Fruit fly (Drosophila melanogaster) whole organism, pupa: ENCODE data around the gene aub.

ENCODE experiments used
- CG10348 ChIP-seq: fragments of 200-800 bp; sonication (Bioruptor generic); IDR thresholded peaks from 2 replicates; pipeline ENCODE4 v1.3.6; 2022; ENCODE audit warnings: missing biosample characterization, missing genetic modification characterization
- CG12605 ChIP-seq: fragments of 200-800 bp; sonication (Bioruptor generic); IDR thresholded peaks from 2 replicates; pipeline ENCODE4 v1.3.6; 2022; ENCODE audit warnings: missing biosample characterization, missing genetic modification characterization
- CG13204 ChIP-seq: fragments of 200-800 bp; sonication (Bioruptor generic); optimal IDR thresholded peaks from 2 replicates; lab custom pipeline; 2018; ENCODE audit warnings: missing biosample characterization, mild to moderate bottlenecking, missing genetic modification characterization, moderate library complexity
- CG14655 ChIP-seq: fragments of 200-800 bp; sonication (Bioruptor generic); optimal IDR thresholded peaks from 3 replicates; lab custom pipeline; 2017; ENCODE audit warnings: mild to moderate bottlenecking, missing biosample characterization, missing genetic modification reagents, missing genetic modification characterization
- CG15710 ChIP-seq: fragments of 200-800 bp; sonication (Bioruptor generic); optimal IDR thresholded peaks from 2 replicates; lab custom pipeline; 2018; ENCODE audit warnings: missing biosample characterization, mild to moderate bottlenecking, missing genetic modification characterization, moderate library complexity
- CG17806 ChIP-seq: fragments of 200-800 bp; sonication (Bioruptor generic); optimal IDR thresholded peaks from 2 replicates; lab custom pipeline; 2018; ENCODE audit warnings: missing biosample characterization, mild to moderate bottlenecking, missing genetic modification characterization, moderate library complexity
- CG32121 ChIP-seq: fragments of 200-800 bp; sonication (Bioruptor generic); IDR thresholded peaks from 2 replicates; pipeline ENCODE4 v1.3.6; 2022; ENCODE audit warnings: missing biosample characterization, missing genetic modification characterization
- CG34367 ChIP-seq: fragments of 200-800 bp; sonication (Bioruptor generic); optimal IDR thresholded peaks from 2 replicates; lab custom pipeline; 2018; ENCODE audit warnings: missing biosample characterization, mild to moderate bottlenecking, missing genetic modification characterization
- CG4496 ChIP-seq: fragments of 200-800 bp; sonication (Bioruptor generic); IDR thresholded peaks from 3 replicates; pipeline ENCODE4 v1.3.6; 2022; ENCODE audit warnings: missing biosample characterization, missing genetic modification characterization
- CG8159 ChIP-seq: fragments of 200-800 bp; sonication (Bioruptor generic); optimal IDR thresholded peaks from 3 replicates; lab custom pipeline; 2018; ENCODE audit warnings: missing biosample characterization, mild to moderate bottlenecking, missing genetic modification characterization, moderate library complexity
- CG8301 ChIP-seq: fragments of 200-800 bp; sonication (Bioruptor generic); optimal IDR thresholded peaks from 2 replicates; lab custom pipeline; 2018; ENCODE audit warnings: missing biosample characterization, mild to moderate bottlenecking, missing genetic modification characterization
- CG9948 ChIP-seq: fragments of 200-800 bp; sonication (Bioruptor generic); optimal IDR thresholded peaks from 2 replicates; lab custom pipeline; 2018; ENCODE audit warnings: missing biosample characterization, mild to moderate bottlenecking, missing genetic modification characterization, moderate library complexity
- D1 ChIP-seq: fragments of 200-800 bp; sonication (Bioruptor generic); optimal IDR thresholded peaks from 2 replicates; lab custom pipeline; 2018; ENCODE audit warnings: missing biosample characterization, mild to moderate bottlenecking, missing genetic modification characterization, moderate library complexity
- EcR ChIP-seq: fragments of 200-800 bp; sonication (Bioruptor generic); optimal IDR thresholded peaks from 3 replicates; lab custom pipeline; 2019; ENCODE audit warnings: missing biosample characterization, missing genetic modification characterization, mild to moderate bottlenecking, moderate library complexity, missing genetic modification reagents
- Ets98B ChIP-seq: fragments of 200-800 bp; sonication (Bioruptor generic); IDR thresholded peaks from 2 replicates; pipeline ENCODE4 v1.3.6; 2022; ENCODE audit warnings: missing biosample characterization, missing genetic modification characterization
- Pif1A ChIP-seq: fragments of 200-800 bp; sonication (Bioruptor generic); optimal IDR thresholded peaks from 3 replicates; lab custom pipeline; 2016; ENCODE audit warnings: missing biosample characterization, missing genetic modification characterization
- Pif1B ChIP-seq: fragments of 200-800 bp; sonication (Bioruptor generic); optimal IDR thresholded peaks from 3 replicates; lab custom pipeline; 2016; ENCODE audit warnings: missing biosample characterization, missing genetic modification characterization
- Snoo ChIP-seq: fragments of 200-800 bp; sonication (Bioruptor generic); optimal IDR thresholded peaks from 3 replicates; lab custom pipeline; 2017; ENCODE audit warnings: missing biosample characterization, mild to moderate bottlenecking, missing genetic modification characterization, inconsistent platforms
- fd96Ca ChIP-seq: fragments of 200-800 bp; sonication (Bioruptor generic); IDR thresholded peaks from 3 replicates; pipeline ENCODE4 v1.3.6; 2022; ENCODE audit warnings: missing biosample characterization, missing genetic modification characterization
- gl ChIP-seq: fragments of 200-800 bp; sonication (Bioruptor generic); optimal IDR thresholded peaks from 2 replicates; lab custom pipeline; 2018; ENCODE audit warnings: missing biosample characterization, mild to moderate bottlenecking, missing genetic modification characterization
- rn ChIP-seq: fragments of 200-800 bp; sonication (Bioruptor generic); IDR thresholded peaks from 2 replicates; pipeline ENCODE4 v1.3.6; 2022; ENCODE audit warnings: missing biosample characterization, missing genetic modification characterization

The aub gene

dm6 chr2L:11044678-11045466 lies 43.6 kb upstream of the aub start:
- TF ChIP-seq CG15710 (tag; lab: Kevin White, UChicago) (peak; percentile 31), CG34367 (tag; lab: Kevin White, UChicago) (peak; percentile 11), CG32121 (GFP tag; lab: Robert Waterston, UW) (peak; percentile 48; the same call in 1 of the 2 replicates), CG10348 (0 out of 2 replicates have a peak, but pooled peaks have one; percentile 16), Ets98B (GFP tag; lab: Robert Waterston, UW) (peak; percentile 52), CG13204 (GFP tag; lab: Kevin White, UChicago) (peak; percentile 83), CG9948 (tag; lab: Kevin White, UChicago) (peak; percentile 29), fd96Ca (peak; percentile 52; the same call in 2 of the 3 replicates), CG17806 (tag; lab: Kevin White, UChicago) (no peak), CG8301 (tag; lab: Kevin White, UChicago) (no peak), CG14655 (peak; percentile 61), Pif1A (GFP tag; lab: Kevin White, UChicago) (peak; percentile 41), gl (tag; lab: Kevin White, UChicago) (peak; percentile 58), D1 (tag; lab: Kevin White, UChicago) (no peak), rn (GFP tag; lab: Robert Waterston, UW) (no peak), Pif1B (GFP tag; lab: Kevin White, UChicago) (peak; percentile 12), EcR (GFP tag; lab: Kevin White, UChicago) (no peak), CG12605 (GFP tag; lab: Robert Waterston, UW) (peak; percentile 37), Snoo (tag; lab: Kevin White, UChicago) (peak; percentile 52), CG8159 (tag; lab: Kevin White, UChicago) (peak; percentile 68), CG4496 (GFP tag; lab: Robert Waterston, UW) (peak; percentile 49; the same call in 1 of the 3 replicates)
- TF ChIP-seq, all 21 proteins: peak for 16

- TF ChIP-seq CG34367 (tag; lab: Kevin White, UChicago) (no peak), CG12605 (GFP tag; lab: Robert Waterston, UW) (peak; percentile 29; the same call in 1 of the 2 replicates), D1 (tag; lab: Kevin White, UChicago) (no peak), Ets98B (GFP tag; lab: Robert Waterston, UW) (no peak)
- TF ChIP-seq, all 21 proteins: peak for 1
Measured at dm6 chr2L:11041785-11042184, 40.5 kb upstream of the aub start.

- TF ChIP-seq CG9948 (tag; lab: Kevin White, UChicago) (no peak), CG17806 (tag; lab: Kevin White, UChicago) (no peak), CG8301 (tag; lab: Kevin White, UChicago) (peak; percentile 26), CG14655 (peak; percentile 49), CG12605 (GFP tag; lab: Robert Waterston, UW) (no peak)
Measured at dm6 chr2L:11041074-11041473, 39.8 kb upstream of the aub start.

dm6 chr2L:11039548-11040144 lies 38.4 kb upstream of the aub start:
- TF ChIP-seq CG8301 (tag; lab: Kevin White, UChicago): no peak
- TF ChIP-seq EcR (GFP tag; lab: Kevin White, UChicago): peak; percentile 53

- TF ChIP-seq CG32121 (GFP tag; lab: Robert Waterston, UW) (no peak), Snoo (tag; lab: Kevin White, UChicago) (no peak), CG12605 (GFP tag; lab: Robert Waterston, UW) (no peak)
Measured at dm6 chr2L:11038918-11039317, 37.6 kb upstream of the aub start.

dm6 chr2L:11037583-11038517 lies 36.6 kb upstream of the aub start:
- TF ChIP-seq Pif1A (GFP tag; lab: Kevin White, UChicago): peak; percentile 35
- peak; percentile 9 for TF ChIP-seq CG9948 (tag; lab: Kevin White, UChicago)
- no peak for TF ChIP-seq CG10348
- peak; percentile 36 for TF ChIP-seq CG14655
- TF ChIP-seq Pif1B (GFP tag; lab: Kevin White, UChicago): no peak
